Fruit fly (Drosophila melanogaster) whole organism, embryonic: ENCODE results near the gene Tep4.

Experiments used
- ATbp ChIP-seq: fragments of 200-800 bp; sonication (Bioruptor generic); optimal IDR thresholded peaks from 2 replicates; lab custom pipeline; 2017; ENCODE audit warnings: missing biosample characterization, mild to moderate bottlenecking, missing genetic modification characterization, missing genetic modification reagents
- Atf3 ChIP-seq: fragments of 200-800 bp; sonication (Bioruptor generic); optimal IDR thresholded peaks from 3 replicates; lab custom pipeline; 2016; ENCODE audit warnings: missing biosample characterization, missing genetic modification characterization
- CG10462 ChIP-seq: fragments of 200-800 bp; sonication (Bioruptor generic); optimal IDR thresholded peaks from 2 replicates; lab custom pipeline; 2016; ENCODE audit warnings: missing biosample characterization, missing genetic modification characterization
- CG11398 ChIP-seq: fragments of 200-800 bp; sonication (Bioruptor generic); optimal IDR thresholded peaks from 2 replicates; lab custom pipeline; 2016; ENCODE audit warnings: missing biosample characterization, missing genetic modification characterization
- CG1529 ChIP-seq: fragments of 200-800 bp; sonication (Bioruptor generic); optimal IDR thresholded peaks from 3 replicates; lab custom pipeline; 2018; ENCODE audit warnings: missing biosample characterization, missing genetic modification characterization
- CG17359 ChIP-seq: fragments of 200-800 bp; sonication (Bioruptor generic); optimal IDR thresholded peaks from 3 replicates; lab custom pipeline; 2018; ENCODE audit warnings: missing biosample characterization, mild to moderate bottlenecking, missing genetic modification characterization, moderate library complexity
- CG17568 ChIP-seq: fragments of 200-800 bp; sonication (Bioruptor generic); optimal IDR thresholded peaks from 2 replicates; lab custom pipeline; 2018; ENCODE audit warnings: missing biosample characterization, mild to moderate bottlenecking, missing genetic modification characterization, moderate library complexity
- CG2129 ChIP-seq: fragments of 200-800 bp; sonication (Bioruptor generic); IDR thresholded peaks from 2 replicates; pipeline ENCODE4 v1.3.6; 2022; ENCODE audit warnings: missing biosample characterization, missing genetic modification characterization; ENCODE audit not compliant: partially characterized antibody
- CG2199 ChIP-seq: fragments of 200-800 bp; sonication (Bioruptor generic); IDR thresholded peaks from 3 replicates; pipeline ENCODE4 v1.3.6; 2022; ENCODE audit warnings: missing biosample characterization, missing genetic modification characterization
- CG2889 ChIP-seq: fragments of 200-800 bp; sonication (Bioruptor generic); IDR thresholded peaks from 3 replicates; pipeline ENCODE4 v1.3.6; 2022; ENCODE audit warnings: missing biosample characterization, missing genetic modification characterization
- CG30020 ChIP-seq: fragments of 200-800 bp; optimal IDR thresholded peaks from 2 replicates; lab custom pipeline; 2019; ENCODE audit warnings: missing biosample characterization, mild to moderate bottlenecking, missing genetic modification characterization, moderate library complexity
- CG30431 ChIP-seq: fragments of 200-800 bp; sonication (Bioruptor generic); optimal IDR thresholded peaks from 2 replicates; lab custom pipeline; 2017; ENCODE audit warnings: missing biosample characterization, missing genetic modification characterization
- CG34224 ChIP-seq: fragments of 200-800 bp; sonication (Bioruptor generic); IDR thresholded peaks from 3 replicates; pipeline ENCODE4 v1.3.6; 2022; ENCODE audit warnings: missing biosample characterization, missing genetic modification characterization; ENCODE audit not compliant: partially characterized antibody
- CG42726 ChIP-seq: fragments of 200-800 bp; sonication (Bioruptor generic); IDR thresholded peaks from 2 replicates; pipeline ENCODE4 v1.3.6; 2022; ENCODE audit warnings: missing biosample characterization, missing genetic modification characterization; ENCODE audit not compliant: partially characterized antibody
- CG4360 ChIP-seq: fragments of 200-800 bp; sonication (Bioruptor generic); IDR thresholded peaks from 2 replicates; pipeline ENCODE4 v1.3.6; 2022; ENCODE audit warnings: missing biosample characterization, missing genetic modification characterization
- CG4730 ChIP-seq: fragments of 200-800 bp; sonication (Bioruptor generic); IDR thresholded peaks from 2 replicates; pipeline ENCODE4 v1.3.6; 2022; ENCODE audit warnings: missing biosample characterization, missing genetic modification characterization
- CG6689 ChIP-seq: fragments of 200-800 bp; sonication (Bioruptor generic); IDR thresholded peaks from 2 replicates; pipeline ENCODE4 v1.3.6; 2022; ENCODE audit warnings: missing biosample characterization, missing genetic modification characterization
- CG7556 ChIP-seq: fragments of 200-800 bp; sonication (Bioruptor generic); optimal IDR thresholded peaks from 2 replicates; lab custom pipeline; 2017; ENCODE audit warnings: missing biosample characterization, mild to moderate bottlenecking, missing genetic modification characterization
- CG8359 ChIP-seq: fragments of 200-800 bp; sonication (Bioruptor generic); optimal IDR thresholded peaks from 2 replicates; lab custom pipeline; 2017; ENCODE audit warnings: missing biosample characterization, mild to moderate bottlenecking, missing genetic modification characterization, borderline replicate concordance
- CG8765 ChIP-seq: fragments of 200-800 bp; sonication (Bioruptor generic); IDR thresholded peaks from 2 replicates; pipeline ENCODE4 v1.3.6; 2022; ENCODE audit warnings: missing biosample characterization, missing genetic modification characterization
- CG9817 ChIP-seq: fragments of 200-800 bp; sonication (Bioruptor generic); optimal IDR thresholded peaks from 2 replicates; lab custom pipeline; 2018; ENCODE audit warnings: missing biosample characterization, mild to moderate bottlenecking, missing genetic modification characterization, moderate library complexity
- Dip3 ChIP-seq: fragments of 200-800 bp; sonication (Bioruptor generic); optimal IDR thresholded peaks from 3 replicates; lab custom pipeline; 2016; ENCODE audit warnings: missing biosample characterization, missing genetic modification characterization
- Dp ChIP-seq: fragments of 200-800 bp; sonication (Bioruptor generic); optimal IDR thresholded peaks from 2 replicates; lab custom pipeline; 2018; ENCODE audit warnings: missing biosample characterization, mild to moderate bottlenecking, missing genetic modification characterization, moderate library complexity
- HLHmδ ChIP-seq: fragments of 200-800 bp; sonication (Bioruptor generic); optimal IDR thresholded peaks from 2 replicates; lab custom pipeline; 2018; ENCODE audit warnings: missing biosample characterization, mild to moderate bottlenecking, missing genetic modification characterization, moderate library complexity
- Lpt ChIP-seq: fragments of >200 bp; optimal IDR thresholded peaks from 2 replicates; lab custom pipeline; 2018; ENCODE audit warnings: missing biosample characterization, missing genetic modification characterization
- MBD-R2 ChIP-seq: fragments of 200-800 bp; sonication (Bioruptor generic); IDR thresholded peaks from 2 replicates; pipeline ENCODE4 v1.3.6; 2022; ENCODE audit warnings: missing biosample characterization, missing genetic modification characterization
- Mad ChIP-seq: fragments of 200-800 bp; sonication (Bioruptor generic); optimal IDR thresholded peaks from 2 replicates; lab custom pipeline; 2016; ENCODE audit warnings: missing biosample characterization, missing genetic modification characterization
- Meics ChIP-seq: fragments of 200-800 bp; sonication (Bioruptor generic); optimal IDR thresholded peaks from 2 replicates; lab custom pipeline; 2017; ENCODE audit warnings: missing biosample characterization, mild to moderate bottlenecking, missing genetic modification characterization
- Ravus ChIP-seq: fragments of 200-800 bp; sonication (Bioruptor generic); IDR thresholded peaks from 2 replicates; pipeline ENCODE4 v1.3.6; 2022; ENCODE audit warnings: missing biosample characterization, missing genetic modification characterization
- YL-1 ChIP-seq: fragments of 200-800 bp; sonication (Bioruptor generic); optimal IDR thresholded peaks from 3 replicates; lab custom pipeline; 2017; ENCODE audit warnings: missing biosample characterization, mild to moderate bottlenecking, missing genetic modification characterization
- al ChIP-seq: fragments of 200-800 bp; sonication (Bioruptor generic); IDR thresholded peaks from 2 replicates; pipeline ENCODE4 v1.3.6; 2022; ENCODE audit warnings: missing biosample characterization, missing genetic modification characterization
- ato ChIP-seq: fragments of 200-800 bp; sonication (Bioruptor generic); IDR thresholded peaks from 2 replicates; pipeline ENCODE4 v1.3.6; 2022; ENCODE audit warnings: missing biosample characterization, missing genetic modification characterization; ENCODE audit not compliant: partially characterized antibody
- bab2 ChIP-seq: fragments of 200-800 bp; sonication (Bioruptor generic); optimal IDR thresholded peaks from 2 replicates; lab custom pipeline; 2016; ENCODE audit warnings: missing biosample characterization, missing genetic modification characterization
- bigmax ChIP-seq: fragments of 200-800 bp; sonication (Bioruptor generic); optimal IDR thresholded peaks from 2 replicates; lab custom pipeline; 2018; ENCODE audit warnings: missing biosample characterization, mild to moderate bottlenecking, missing genetic modification characterization
- crol ChIP-seq: fragments of 200-800 bp; sonication (Bioruptor generic); IDR thresholded peaks from 2 replicates; pipeline ENCODE4 v1.3.6; 2022; ENCODE audit warnings: missing biosample characterization, missing genetic modification characterization
- dmrt99B ChIP-seq: fragments of 200-800 bp; sonication (Bioruptor generic); optimal IDR thresholded peaks from 2 replicates; lab custom pipeline; 2018; ENCODE audit warnings: missing biosample characterization, mild to moderate bottlenecking, missing genetic modification characterization, moderate library complexity
- gfzf ChIP-seq: fragments of 200-800 bp; sonication (Bioruptor generic); optimal IDR thresholded peaks from 2 replicates; lab custom pipeline; 2016; ENCODE audit warnings: missing biosample characterization, mild to moderate bottlenecking, missing genetic modification characterization, moderate library complexity
- grn ChIP-seq: fragments of 200-800 bp; sonication (Bioruptor generic); optimal IDR thresholded peaks from 3 replicates; lab custom pipeline; 2017; ENCODE audit warnings: missing biosample characterization, missing genetic modification characterization
- kah ChIP-seq: fragments of 200-800 bp; sonication (Bioruptor generic); optimal IDR thresholded peaks from 2 replicates; lab custom pipeline; 2018; ENCODE audit warnings: missing biosample characterization, mild to moderate bottlenecking, missing genetic modification characterization
- onecut ChIP-seq: fragments of 200-800 bp; sonication (Bioruptor generic); IDR thresholded peaks from 2 replicates; pipeline ENCODE4 v1.3.6; 2022; ENCODE audit warnings: missing biosample characterization, missing genetic modification characterization
- pb ChIP-seq: fragments of 200-800 bp; sonication (Bioruptor generic); optimal IDR thresholded peaks from 3 replicates; lab custom pipeline; 2016; ENCODE audit warnings: missing biosample characterization, missing genetic modification characterization
- psq ChIP-seq: fragments of 200-800 bp; sonication (Bioruptor generic); optimal IDR thresholded peaks from 2 replicates; lab custom pipeline; 2017; ENCODE audit warnings: missing biosample characterization, missing genetic modification characterization
- pum ChIP-seq: fragments of 200-800 bp; sonication (Bioruptor generic); optimal IDR thresholded peaks from 2 replicates; lab custom pipeline; 2016; ENCODE audit warnings: missing biosample characterization, missing genetic modification characterization
- salm ChIP-seq: fragments of 200-800 bp; sonication (Bioruptor generic); optimal IDR thresholded peaks from 2 replicates; lab custom pipeline; 2018; ENCODE audit warnings: missing biosample characterization, mild to moderate bottlenecking, missing genetic modification characterization
- schlank ChIP-seq: fragments of 200-800 bp; sonication (Bioruptor generic); optimal IDR thresholded peaks from 2 replicates; lab custom pipeline; 2018; ENCODE audit warnings: missing biosample characterization, mild to moderate bottlenecking, missing genetic modification characterization
- seq ChIP-seq: fragments of 200-800 bp; sonication (Bioruptor generic); IDR thresholded peaks from 2 replicates; pipeline ENCODE4 v1.3.6; 2022; ENCODE audit warnings: missing biosample characterization, missing genetic modification characterization
- tll ChIP-seq, 2 experiments: fragments of 200-800 bp in 1 of 2; fragments of >200 bp in 1 of 2; sonication (Bioruptor generic) in 1 of 2; optimal IDR thresholded peaks; 2 replicates each; lab custom pipeline; 2017 to 2019; ENCODE audit warnings: missing biosample characterization in 2 of 2, missing genetic modification characterization in 2 of 2, mild to moderate bottlenecking in 1 of 2, moderate library complexity in 1 of 2
- trh ChIP-seq: fragments of 200-800 bp; sonication (Bioruptor generic); optimal IDR thresholded peaks from 2 replicates; lab custom pipeline; 2016; ENCODE audit warnings: missing biosample characterization, missing genetic modification characterization
- unc-4 ChIP-seq: fragments of 200-800 bp; sonication (Bioruptor generic); IDR thresholded peaks from 2 replicates; pipeline ENCODE4 v1.3.6; 2022; ENCODE audit warnings: missing biosample characterization, missing genetic modification characterization; ENCODE audit not compliant: partially characterized antibody
- vfl ChIP-seq: fragments of 200-800 bp; sonication (Bioruptor generic); optimal IDR thresholded peaks from 2 replicates; lab custom pipeline; 2016; ENCODE audit warnings: missing biosample characterization, missing genetic modification characterization

Tep4 gene

DNA sequence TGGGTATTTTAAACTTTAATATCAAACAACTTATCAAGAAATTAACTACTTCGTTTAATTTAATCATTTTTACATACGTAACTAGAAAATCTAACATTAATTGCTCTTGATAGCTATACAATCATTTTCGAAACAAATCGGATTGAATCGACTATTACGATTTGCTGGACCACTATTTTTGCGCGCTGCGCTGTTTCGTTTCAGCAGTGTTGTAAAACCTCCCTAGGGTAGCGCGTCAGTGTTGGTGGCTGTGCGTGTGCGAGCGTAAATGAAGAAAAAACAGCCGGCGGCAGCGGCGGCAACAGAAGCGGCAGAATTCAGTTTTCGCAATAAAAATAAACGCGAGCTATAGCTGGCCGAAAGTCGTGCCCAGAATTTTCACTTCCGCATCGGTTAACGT, 15.1 kb upstream of the Tep4 start, which contains the start of gene CG33116 (continued):
- TF ChIP-seq trh (GFP tag; lab: Kevin White, UChicago) (peak; percentile 49), Atf3 (GFP tag; lab: Kevin White, UChicago) (peak; percentile 70), psq (GFP tag; lab: Kevin White, UChicago) (peak; percentile 46), al (peak; percentile 51), CG30431 (peak; percentile 70), CG17568 (peak; percentile 72), CG6689 (GFP tag; lab: Robert Waterston, UW) (peak; percentile 64), ato (GFP tag; lab: Robert Waterston, UW) (0 out of 2 replicates have a peak, but pooled peaks have one; percentile 25), CG4730 (GFP tag; lab: Robert Waterston, UW) (peak; percentile 55), Lpt (GFP tag; lab: Kevin White, UChicago) (no peak), CG2129 (no peak), gfzf (GFP tag; lab: Kevin White, UChicago) (peak; percentile 17), unc-4 (GFP tag; lab: Robert Waterston, UW) (no peak), CG2199 (GFP tag; lab: Robert Waterston, UW) (peak; percentile 89; the same call in 2 of the 3 replicates), CG8765 (GFP tag; lab: Robert Waterston, UW) (peak; percentile 42; the same call in 1 of the 2 replicates), CG7556 (GFP tag; lab: Kevin White, UChicago) (peak; percentile 79), pb (GFP tag; lab: Kevin White, UChicago) (peak; percentile 75), kah (GFP tag; lab: Kevin White, UChicago) (peak; percentile 43), CG10462 (GFP tag; lab: Kevin White, UChicago) (peak; percentile 56), HLHmδ (GFP tag; lab: Kevin White, UChicago) (peak; percentile 23), YL-1 (GFP tag; lab: Kevin White, UChicago) (peak; percentile 68), bab2 (GFP tag; lab: Kevin White, UChicago) (peak; percentile 81), CG1529 (GFP tag; lab: Kevin White, UChicago) (peak; percentile 76), salm (tag; lab: Kevin White, UChicago) (peak; percentile 67), Mad (GFP tag; lab: Kevin White, UChicago) (peak; percentile 84), seq (peak; percentile 78), CG42726 (GFP tag; lab: Robert Waterston, UW) (no peak; the same call in 1 of the 2 replicates), grn (GFP tag; lab: Kevin White, UChicago) (peak; percentile 25), Meics (peak; percentile 82), CG34224 (GFP tag; lab: Robert Waterston, UW) (peak; percentile 47), CG17359 (peak; percentile 80), CG4360 (0 out of 2 replicates have a peak, but pooled peaks have one; percentile 38), CG11398 (peak; percentile 60), CG2889 (GFP tag; lab: Robert Waterston, UW) (peak; percentile 64; the same call in 1 of the 3 replicates), MBD-R2 (GFP tag; lab: Robert Waterston, UW) (peak; percentile 96), CG8359 (GFP tag; lab: Kevin White, UChicago) (peak; percentile 42), schlank (tag; lab: Kevin White, UChicago) (peak; percentile 69), Ravus (GFP tag; lab: Robert Waterston, UW) (peak; percentile 10; the same call in 1 of the 2 replicates), dmrt99B (tag; lab: Kevin White, UChicago) (peak; percentile 86), pum (GFP tag; lab: Kevin White, UChicago) (peak; percentile 85), Dp (GFP tag; lab: Kevin White, UChicago) (peak; percentile 47), tll (GFP tag; optimal IDR thresholded peaks at IDR 0.05; lab: Kevin White, UChicago) (no peak), CG9817 (peak; percentile 65), bigmax (GFP tag; lab: Kevin White, UChicago) (peak; percentile 5), CG30020 (peak; percentile 61), vfl (GFP tag; lab: Kevin White, UChicago) (peak; percentile 87), ATbp (peak; percentile 75), onecut (GFP tag; lab: Robert Waterston, UW) (peak; percentile 81), crol (GFP tag; lab: Robert Waterston, UW) (no peak), Dip3 (GFP tag; lab: Kevin White, UChicago) (peak; percentile 85)
